Worm (Caenorhabditis elegans): ENCODE measurements around the gene cogc-6.

DNA sequence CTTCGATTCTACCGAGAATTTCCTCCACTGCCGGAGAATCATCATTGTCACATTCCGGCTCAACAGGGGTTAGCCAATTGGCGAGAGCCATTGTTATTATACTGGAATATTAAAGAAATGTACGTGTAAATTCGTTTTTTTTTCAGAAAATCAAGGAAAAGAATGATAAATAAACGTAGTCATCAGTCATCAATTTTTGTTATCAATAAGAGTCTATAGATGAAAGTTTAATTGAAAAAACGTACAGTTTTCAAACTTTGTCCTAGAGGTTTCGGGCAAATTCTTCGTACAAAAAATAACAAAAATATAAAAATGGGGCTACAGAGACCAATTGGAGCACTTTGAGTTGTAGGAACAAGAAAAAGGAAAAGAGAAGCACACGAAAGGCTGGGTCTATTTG is 22.1 kb downstream of the cogc-6 start, which contains the start of gene F20D6.11:
- no peak for TF ChIP-seq unc-62 (GFP tag; optimal IDR thresholded peaks at IDR 0.05)
- TF ChIP-seq snpc-4 (tag; optimal IDR thresholded peaks at IDR 0.05), result no peak
- TF ChIP-seq mab-5 (tag; optimal IDR thresholded peaks at IDR 0.05), result no peak
- no peak for TF ChIP-seq pha-4 (tag; optimal IDR thresholded peaks at IDR 0.05)
- TF ChIP-seq ceh-83 (GFP tag; optimal IDR thresholded peaks at IDR 0.05), result no peak
- no peak for TF ChIP-seq lsy-2 (tag; optimal IDR thresholded peaks at IDR 0.05)
- TF ChIP-seq ceh-39 (tag; optimal IDR thresholded peaks at IDR 0.05), result no peak
